Fruit fly (Drosophila melanogaster) whole organism, embryonic: ENCODE results near the gene CARPB.
A peak's percentile ranks its signal among the peaks of the same experiment; 100 is the strongest.

Experiments
- CG10267 ChIP-seq: fragments of 200-800 bp; sonication (Bioruptor generic); optimal IDR thresholded peaks from 2 replicates; lab custom pipeline; 2018; ENCODE audit warnings: missing biosample characterization, mild to moderate bottlenecking, missing genetic modification characterization, moderate library complexity
- CG10431 ChIP-seq: fragments of 200-800 bp; sonication (Bioruptor generic); optimal IDR thresholded peaks from 3 replicates; lab custom pipeline; 2018; ENCODE audit warnings: missing biosample characterization, mild to moderate bottlenecking, missing genetic modification characterization
- CG10462 ChIP-seq: fragments of 200-800 bp; sonication (Bioruptor generic); optimal IDR thresholded peaks from 2 replicates; lab custom pipeline; 2016; ENCODE audit warnings: missing biosample characterization, missing genetic modification characterization
- CG11504 ChIP-seq: fragments of 200-800 bp; sonication (Bioruptor generic); optimal IDR thresholded peaks from 3 replicates; lab custom pipeline; 2019; ENCODE audit warnings: missing biosample characterization, mild to moderate bottlenecking, missing genetic modification characterization, moderate library complexity
- CG12071 ChIP-seq: fragments of 200-800 bp; sonication (Bioruptor generic); optimal IDR thresholded peaks from 3 replicates; lab custom pipeline; 2018; ENCODE audit warnings: missing biosample characterization, mild to moderate bottlenecking, missing genetic modification characterization
- CG18599 ChIP-seq: fragments of 200-800 bp; sonication (Bioruptor generic); optimal IDR thresholded peaks from 3 replicates; lab custom pipeline; 2017; ENCODE audit warnings: missing biosample characterization, missing genetic modification characterization, mild to moderate bottlenecking, moderate library complexity, missing genetic modification reagents
- CG30403 ChIP-seq: fragments of 200-800 bp; sonication (Bioruptor generic); optimal IDR thresholded peaks from 3 replicates; lab custom pipeline; 2016; ENCODE audit warnings: missing biosample characterization, missing genetic modification characterization
- CG6175 ChIP-seq: fragments of 200-800 bp; sonication (Bioruptor generic); IDR thresholded peaks from 3 replicates; pipeline ENCODE4 v1.3.6; 2022; ENCODE audit warnings: missing biosample characterization, missing genetic modification characterization
- CG7372 ChIP-seq: fragments of 200-800 bp; sonication (Bioruptor generic); IDR thresholded peaks from 2 replicates; pipeline ENCODE4 v1.3.6; 2022; ENCODE audit warnings: missing biosample characterization, missing genetic modification characterization
- CG9215 ChIP-seq: fragments of 200-800 bp; sonication (Bioruptor generic); IDR thresholded peaks from 2 replicates; pipeline ENCODE4 v1.3.6; 2022; ENCODE audit warnings: missing biosample characterization, missing genetic modification characterization
- CG9727 ChIP-seq: fragments of 200-800 bp; sonication (Bioruptor generic); optimal IDR thresholded peaks from 3 replicates; lab custom pipeline; 2017; ENCODE audit warnings: missing biosample characterization, mild to moderate bottlenecking, missing genetic modification characterization
- D ChIP-seq, 2 experiments: fragments of 200-800 bp in 1 of 2; fragments of >200 bp in 1 of 2; sonication (Bioruptor generic) in 1 of 2; optimal IDR thresholded peaks; 2 replicates in 1 of 2; 3 replicates in 1 of 2; lab custom pipeline; 2017; ENCODE audit warnings: mild to moderate bottlenecking in 1 of 2, missing biosample characterization in 1 of 2, missing genetic modification characterization in 1 of 2, missing genetic modification reagents in 1 of 2
- Dbx ChIP-seq: fragments of 200-800 bp; sonication (Bioruptor generic); IDR thresholded peaks from 3 replicates; pipeline ENCODE4 v1.3.6; 2022; ENCODE audit warnings: missing biosample characterization, missing genetic modification characterization
- Eip74EF ChIP-seq, 2 experiments: fragments of 200-800 bp in 1 of 2; fragments of >200 bp in 1 of 2; sonication (Bioruptor generic) in 1 of 2; optimal IDR thresholded peaks; 2 replicates each; lab custom pipeline; 2017 to 2019; ENCODE audit warnings: missing biosample characterization in 2 of 2, missing genetic modification characterization in 2 of 2, mild to moderate bottlenecking in 1 of 2, moderate library complexity in 1 of 2
- HLH4C ChIP-seq: fragments of 200-800 bp; sonication (Bioruptor generic); IDR thresholded peaks from 3 replicates; pipeline ENCODE4 v1.3.6; 2022; ENCODE audit warnings: missing biosample characterization, missing genetic modification characterization; ENCODE audit not compliant: partially characterized antibody
- Hmr ChIP-seq: fragments of 200-800 bp; sonication (Bioruptor generic); optimal IDR thresholded peaks from 3 replicates; lab custom pipeline; 2017; ENCODE audit warnings: mild to moderate bottlenecking, missing biosample characterization, missing genetic modification reagents, missing genetic modification characterization
- Hr51 ChIP-seq, 2 experiments: fragments of 200-800 bp; sonication (Bioruptor generic); optimal IDR thresholded peaks; 2 replicates in 1 of 2; 3 replicates in 1 of 2; lab custom pipeline; 2016 to 2018; ENCODE audit warnings: missing biosample characterization in 2 of 2, missing genetic modification characterization in 2 of 2, mild to moderate bottlenecking in 1 of 2, moderate library complexity in 1 of 2
- Hr78 ChIP-seq, 2 experiments: fragments of 200-800 bp in 1 of 2; fragments of >200 bp in 1 of 2; sonication (Bioruptor generic) in 1 of 2; optimal IDR thresholded peaks; 2 replicates each; lab custom pipeline; 2017 to 2019; ENCODE audit warnings: missing biosample characterization in 2 of 2, missing genetic modification characterization in 2 of 2, mild to moderate bottlenecking in 1 of 2, moderate library complexity in 1 of 2
- Nf-YC ChIP-seq: fragments of 200-800 bp; optimal IDR thresholded peaks from 3 replicates; lab custom pipeline; 2019; ENCODE audit warnings: missing biosample characterization, mild to moderate bottlenecking, missing genetic modification characterization, moderate library complexity
- Oli ChIP-seq: fragments of 200-800 bp; sonication (Bioruptor generic); optimal IDR thresholded peaks from 2 replicates; lab custom pipeline; 2018; ENCODE audit warnings: missing biosample characterization, mild to moderate bottlenecking, missing genetic modification characterization, moderate library complexity
- Opbp ChIP-seq: fragments of 200-800 bp; sonication (Bioruptor generic); IDR thresholded peaks from 3 replicates; pipeline ENCODE4 v1.3.6; 2022; ENCODE audit warnings: missing biosample characterization, missing genetic modification characterization; ENCODE audit not compliant: partially characterized antibody
- Optix ChIP-seq: fragments of 200-800 bp; sonication (Bioruptor generic); IDR thresholded peaks from 3 replicates; pipeline ENCODE4 v1.3.6; 2022; ENCODE audit warnings: missing biosample characterization, missing genetic modification characterization
- Poxn ChIP-seq: fragments of 200-800 bp; sonication (Bioruptor generic); IDR thresholded peaks from 2 replicates; pipeline ENCODE4 v1.3.6; 2022; ENCODE audit warnings: missing biosample characterization, missing genetic modification characterization
- Sox102F ChIP-seq: fragments of 200-800 bp; sonication (Bioruptor generic); optimal IDR thresholded peaks from 2 replicates; lab custom pipeline; 2018; ENCODE audit warnings: missing biosample characterization, mild to moderate bottlenecking, missing genetic modification characterization, moderate library complexity
- Sry-δ ChIP-seq: fragments of 200-800 bp; sonication (Bioruptor generic); optimal IDR thresholded peaks from 2 replicates; lab custom pipeline; 2016; ENCODE audit warnings: missing biosample characterization, missing genetic modification characterization
- Ssrp ChIP-seq: fragments of 200-800 bp; sonication (Bioruptor generic); optimal IDR thresholded peaks from 2 replicates; lab custom pipeline; 2018; ENCODE audit warnings: missing biosample characterization, mild to moderate bottlenecking, missing genetic modification characterization, moderate library complexity
- bcd ChIP-seq: fragments of 200-800 bp; sonication (Bioruptor generic); optimal IDR thresholded peaks from 2 replicates; lab custom pipeline; 2017; ENCODE audit warnings: missing biosample characterization, mild to moderate bottlenecking, missing genetic modification characterization
- crol ChIP-seq: fragments of 200-800 bp; sonication (Bioruptor generic); IDR thresholded peaks from 2 replicates; pipeline ENCODE4 v1.3.6; 2022; ENCODE audit warnings: missing biosample characterization, missing genetic modification characterization
- dmrt99B ChIP-seq: fragments of 200-800 bp; sonication (Bioruptor generic); optimal IDR thresholded peaks from 2 replicates; lab custom pipeline; 2018; ENCODE audit warnings: missing biosample characterization, mild to moderate bottlenecking, missing genetic modification characterization, moderate library complexity
- dysf ChIP-seq: fragments of 200-800 bp; sonication (Bioruptor generic); IDR thresholded peaks from 3 replicates; pipeline ENCODE4 v1.3.6; 2022; ENCODE audit warnings: missing biosample characterization, missing genetic modification characterization
- ewg ChIP-seq: fragments of 200-800 bp; sonication (Bioruptor generic); optimal IDR thresholded peaks from 3 replicates; lab custom pipeline; 2017; ENCODE audit warnings: mild to moderate bottlenecking, missing biosample characterization, missing genetic modification reagents, missing genetic modification characterization
- fd102C ChIP-seq: fragments of 200-800 bp; sonication (Bioruptor generic); optimal IDR thresholded peaks from 2 replicates; lab custom pipeline; 2018; ENCODE audit warnings: missing biosample characterization, mild to moderate bottlenecking, missing genetic modification characterization, moderate library complexity
- gem ChIP-seq: fragments of 200-800 bp; sonication (Bioruptor generic); optimal IDR thresholded peaks from 2 replicates; lab custom pipeline; 2019; ENCODE audit warnings: missing biosample characterization, mild to moderate bottlenecking, missing genetic modification characterization, moderate library complexity
- gfzf ChIP-seq: fragments of 200-800 bp; sonication (Bioruptor generic); optimal IDR thresholded peaks from 2 replicates; lab custom pipeline; 2016; ENCODE audit warnings: missing biosample characterization, mild to moderate bottlenecking, missing genetic modification characterization, moderate library complexity
- gsb ChIP-seq: fragments of 200-800 bp; sonication (Bioruptor generic); IDR thresholded peaks from 2 replicates; pipeline ENCODE4 v1.3.6; 2022; ENCODE audit warnings: missing biosample characterization, missing genetic modification characterization
- hkb ChIP-seq, 2 experiments: fragments of 200-800 bp in 1 of 2; fragments of >200 bp in 1 of 2; sonication (Bioruptor generic) in 1 of 2; IDR thresholded peaks in 1 of 2; optimal IDR thresholded peaks in 1 of 2; 2 replicates each; pipeline versions ENCODE4 v1.3.6 to Lab custom; 2017 to 2022; ENCODE audit warnings: missing biosample characterization in 1 of 2, missing genetic modification characterization in 1 of 2
- ind ChIP-seq: fragments of 200-800 bp; sonication (Bioruptor generic); optimal IDR thresholded peaks from 3 replicates; lab custom pipeline; 2016; ENCODE audit warnings: missing biosample characterization, missing genetic modification characterization
- kah ChIP-seq: fragments of 200-800 bp; sonication (Bioruptor generic); optimal IDR thresholded peaks from 2 replicates; lab custom pipeline; 2018; ENCODE audit warnings: missing biosample characterization, mild to moderate bottlenecking, missing genetic modification characterization
- lab ChIP-seq: fragments of 200-800 bp; sonication (Bioruptor generic); optimal IDR thresholded peaks from 3 replicates; lab custom pipeline; 2017; ENCODE audit warnings: missing biosample characterization, missing genetic modification characterization, mild to moderate bottlenecking, moderate library complexity, missing genetic modification reagents
- org-1 ChIP-seq: fragments of 200-800 bp; sonication (Bioruptor generic); optimal IDR thresholded peaks from 2 replicates; lab custom pipeline; 2017; ENCODE audit warnings: missing biosample characterization, missing genetic modification characterization
- otp ChIP-seq: fragments of 200-800 bp; sonication (Bioruptor generic); IDR thresholded peaks from 3 replicates; pipeline ENCODE4, ENCODE4 v1.3.6; 2022; ENCODE audit warnings: missing biosample characterization, missing genetic modification characterization
- pan ChIP-seq, 4 experiments: fragments of >200 bp in 3 of 4; fragments of 200-800 bp in 1 of 4; sonication (Bioruptor generic) in 1 of 4; optimal IDR thresholded peaks in 3 of 4; IDR thresholded peaks in 1 of 4; 2 replicates each; pipeline versions ENCODE4 v1.3.6 to Lab custom; 2017 to 2022; ENCODE audit warnings: missing biosample characterization in 2 of 4, missing genetic modification characterization in 2 of 4, mixed read lengths in 1 of 4
- sens ChIP-seq: fragments of 200-800 bp; sonication (Bioruptor generic); peaks from one replicate; lab custom pipeline; 2016; ENCODE audit warnings: missing biosample characterization, missing genetic modification characterization
- sisA ChIP-seq: fragments of 200-800 bp; sonication (Bioruptor generic); IDR thresholded peaks from 2 replicates; pipeline ENCODE4 v1.3.6; 2022; ENCODE audit warnings: missing biosample characterization, missing genetic modification characterization
- sob ChIP-seq: fragments of 200-800 bp; sonication (Bioruptor generic); IDR thresholded peaks from 2 replicates; pipeline ENCODE4 v1.3.6; 2022; ENCODE audit warnings: missing biosample characterization, missing genetic modification characterization

Gene CARPB

dm6 chrX:9812579-9812978 lies 29.6 kb downstream of the CARPB start:
- TF ChIP-seq Eip74EF (GFP tag; optimal IDR thresholded peaks at IDR 0.05; lab: Kevin White, UChicago) (no peak), CG12071 (GFP tag; lab: Kevin White, UChicago) (no peak), CG10462 (GFP tag; lab: Kevin White, UChicago) (no peak), ewg (GFP tag; lab: Kevin White, UChicago) (no peak), org-1 (GFP tag; lab: Kevin White, UChicago) (no peak), Sry-δ (no peak), CG10431 (GFP tag; lab: Kevin White, UChicago) (no peak), CG9215 (GFP tag; lab: Robert Waterston, UW) (no peak), Optix (no peak), kah (GFP tag; lab: Kevin White, UChicago) (no peak), D (optimal IDR thresholded peaks at IDR 0.05; lab: Kevin White, UChicago) (no peak), D (GFP tag; optimal IDR thresholded peaks at IDR 0.05; lab: Kevin White, UChicago) (no peak)
- TF ChIP-seq, all 482 proteins: peak for 0

dm6 chrX:9816063-9816462 lies 33.0 kb downstream of the CARPB start:
- TF ChIP-seq fd102C (peak; percentile 31), CG6175 (GFP tag; lab: Robert Waterston, UW) (no peak), CG10267 (no peak), Ssrp (tag; lab: Kevin White, UChicago) (no peak), CG7372 (GFP tag; lab: Robert Waterston, UW) (peak; percentile 93), Opbp (GFP tag; lab: Robert Waterston, UW) (no peak), sens (GFP tag; lab: Kevin White, UChicago) (peak; percentile 14)

DNA sequence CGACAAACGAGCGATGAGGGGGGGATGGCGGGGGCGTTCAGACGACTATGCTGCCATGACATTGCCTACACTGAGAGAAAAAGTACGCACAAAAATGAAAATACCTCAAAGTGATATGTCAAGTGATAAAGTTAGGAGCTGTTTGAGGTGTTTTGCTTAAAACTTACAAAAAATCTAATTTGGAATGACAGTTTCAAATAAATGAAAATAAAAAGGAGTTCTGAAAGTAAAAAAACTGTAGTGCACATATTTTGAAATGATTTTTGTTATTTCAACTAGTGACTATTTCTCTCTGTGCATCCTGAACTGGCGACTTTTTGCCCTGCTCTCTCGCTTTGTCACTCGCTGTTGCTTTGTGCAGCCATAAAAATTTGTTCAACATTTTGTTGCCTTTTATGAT lies 46.9 kb downstream of the CARPB start:
- TF ChIP-seq Hmr (GFP tag; lab: Kevin White, UChicago), result peak; percentile 22
- TF ChIP-seq CG30403 (GFP tag; lab: Kevin White, UChicago), result peak; percentile 34
- peak; percentile 56 for TF ChIP-seq lab (GFP tag; lab: Kevin White, UChicago)
- no peak for TF ChIP-seq otp (GFP tag; lab: Robert Waterston, UW)
- TF ChIP-seq Oli (tag; lab: Kevin White, UChicago), result peak; percentile 37
- TF ChIP-seq crol (GFP tag; lab: Robert Waterston, UW), result 0 out of 2 replicates have a peak, but pooled peaks have one; percentile 25
- no peak for TF ChIP-seq Dbx
- 0 out of 3 replicates have a peak, but pooled peaks have one; percentile 28 for TF ChIP-seq dysf (GFP tag; lab: Robert Waterston, UW)
- no peak for TF ChIP-seq Hr78 (GFP tag; optimal IDR thresholded peaks at IDR 0.05; lab: Kevin White, UChicago)
- TF ChIP-seq bcd, result peak; percentile 15
- TF ChIP-seq ind, result peak; percentile 3
- no peak for TF ChIP-seq gsb (GFP tag; lab: Robert Waterston, UW)
- TF ChIP-seq Sox102F (GFP tag; lab: Kevin White, UChicago), result peak; percentile 44
- TF ChIP-seq dmrt99B (tag; lab: Kevin White, UChicago), result peak; percentile 10
- no peak for TF ChIP-seq HLH4C
- peak in 1 of 2 experiments; percentile 35 for TF ChIP-seq Hr51 (GFP tag; optimal IDR thresholded peaks at IDR 0.05; lab: Kevin White, UChicago)
- no peak for TF ChIP-seq Nf-YC
- peak; percentile 50 for TF ChIP-seq CG11504 (tag; lab: Kevin White, UChicago)
- no peak for TF ChIP-seq gfzf (GFP tag; lab: Kevin White, UChicago)
- peak; percentile 9; the same call in 1 of the 2 replicates for TF ChIP-seq sob (GFP tag; lab: Robert Waterston, UW)
- no peak for TF ChIP-seq hkb (optimal IDR thresholded peaks at IDR 0.05; lab: Kevin White, UChicago)
- TF ChIP-seq hkb (GFP tag; IDR thresholded peaks at IDR 0.05; lab: Robert Waterston, UW), result no peak
- 0 out of 2 replicates have a peak, but pooled peaks have one; percentile 16 for TF ChIP-seq sisA (GFP tag; lab: Robert Waterston, UW)
- TF ChIP-seq CG18599, result peak; percentile 39
- no peak for TF ChIP-seq pan (optimal IDR thresholded peaks at IDR 0.05; lab: Kevin White, UChicago)
- TF ChIP-seq pan (GFP tag; optimal IDR thresholded peaks at IDR 0.05 in 1 of 2, IDR thresholded peaks at IDR 0.05 in 1 of 2), result peak in 1 of 2 experiments; percentile 25
- TF ChIP-seq CG9727 (GFP tag; lab: Kevin White, UChicago), result peak; percentile 6
- TF ChIP-seq Poxn (GFP tag; lab: Robert Waterston, UW), result no peak
- peak; percentile 59 for TF ChIP-seq gem
